Worm (Caenorhabditis elegans) whole organism, L4/young adult: ENCODE measurements around the gene C47D12.2.

Experiments
- W03F9.2 ChIP-seq: fragments of 150-350 bp; optimal IDR thresholded peaks from 2 replicates; lab custom pipeline; 2014; ENCODE audit warnings: missing biosample characterization, missing genetic modification characterization
- him-1 ChIP-seq: sonication (generic microtip); optimal IDR thresholded peaks from 2 replicates; lab custom pipeline; 2016; ENCODE audit warnings: missing genotype, missing genetic modification reagents, missing genetic modification characterization, missing compliant biosample characterization

ce11 chrII:11632689-11633088 is 43.4 kb upstream of the C47D12.2 start:
- TF ChIP-seq W03F9.2 (tag; lab: Kevin White, UChicago) = no peak
- TF ChIP-seq him-1 (tag; lab: Kevin White, UChicago) = no peak
